Worm (Caenorhabditis elegans) whole organism, L4 larva: ENCODE measurements around the gene sax-3.

Experiments used
- mdl-1 ChIP-seq, 2 experiments: fragments of 150-350 bp in 1 of 2; sonication (generic microtip) in 1 of 2; optimal IDR thresholded peaks; 2 replicates each; lab custom pipeline; 2014 to 2017; ENCODE audit warnings: missing biosample characterization in 2 of 2, missing genetic modification characterization in 2 of 2
- nhr-41 ChIP-seq: fragments of 200-800 bp; sonication (Bioruptor generic); IDR thresholded peaks from 2 replicates; pipeline ENCODE4 v1.3.6; 2022; ENCODE audit warnings: missing genetic modification reagents, missing genetic modification characterization, missing compliant biosample characterization
- nhr-77 ChIP-seq: fragments of 150-350 bp; optimal IDR thresholded peaks from 2 replicates; lab custom pipeline; 2014; ENCODE audit warnings: missing biosample characterization, missing genetic modification characterization
- snpc-4 ChIP-seq: fragments of 150-350 bp; optimal IDR thresholded peaks from 2 replicates; lab custom pipeline; 2014; ENCODE audit warnings: missing biosample characterization, missing genetic modification characterization

DNA sequence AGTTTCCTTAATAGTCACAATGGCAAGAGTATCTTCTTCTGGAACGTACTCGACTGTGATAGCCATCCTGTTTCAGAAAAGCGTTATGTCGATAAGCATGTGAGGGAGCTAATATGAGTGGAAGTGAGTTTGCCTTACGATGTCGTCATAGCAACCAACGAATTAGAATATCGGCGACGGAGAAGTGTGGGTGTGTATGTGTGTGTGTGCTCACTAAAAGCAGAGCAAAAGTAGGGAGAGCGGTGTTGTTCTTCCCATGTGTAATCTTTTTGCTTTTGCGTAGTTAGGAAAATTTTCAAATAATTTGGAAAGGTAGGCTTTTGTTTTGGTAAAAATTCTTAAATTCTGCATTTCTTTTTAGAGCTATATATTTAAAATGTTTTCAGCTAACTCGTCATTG, 14.6 kb downstream of the sax-3 start, which contains the start of gene ZK813.5:
- TF ChIP-seq snpc-4 (tag; lab: Kevin White, UChicago) (no peak), mdl-1 (tag; optimal IDR thresholded peaks at IDR 0.05; lab: Kevin White, UChicago) (no peak), nhr-77 (no peak), nhr-41 (GFP tag; lab: Robert Waterston, UW) (no peak)
